Fruit fly (Drosophila melanogaster) whole organism, prepupa: ENCODE measurements around the gene DNAlig3.

ENCODE experiments used
- CG10631 ChIP-seq: fragments of 200-800 bp; sonication (Bioruptor generic); optimal IDR thresholded peaks from 2 replicates; lab custom pipeline; 2016; ENCODE audit warnings: missing biosample characterization, missing genetic modification characterization
- CG11294 ChIP-seq: fragments of 200-800 bp; sonication (Bioruptor generic); IDR thresholded peaks from 2 replicates; pipeline ENCODE4 v1.3.6; 2022; ENCODE audit warnings: missing biosample characterization, missing genetic modification characterization
- CG11902 ChIP-seq: fragments of 200-800 bp; sonication (Bioruptor generic); optimal IDR thresholded peaks from 3 replicates; lab custom pipeline; 2016; ENCODE audit warnings: missing biosample characterization, missing genetic modification characterization
- CG1621 ChIP-seq: fragments of 200-800 bp; sonication (Bioruptor generic); optimal IDR thresholded peaks from 3 replicates; lab custom pipeline; 2018; ENCODE audit warnings: missing biosample characterization, mild to moderate bottlenecking, missing genetic modification characterization
- CG3032 ChIP-seq: fragments of 200-800 bp; optimal IDR thresholded peaks from 2 replicates; lab custom pipeline; 2019; ENCODE audit warnings: missing biosample characterization, mild to moderate bottlenecking, missing genetic modification characterization, moderate library complexity
- CG31627 ChIP-seq: fragments of 200-800 bp; sonication (Bioruptor generic); optimal IDR thresholded peaks from 3 replicates; lab custom pipeline; 2016; ENCODE audit warnings: missing biosample characterization, missing genetic modification characterization
- CG32006 ChIP-seq: fragments of 200-800 bp; sonication (Bioruptor generic); optimal IDR thresholded peaks from 3 replicates; lab custom pipeline; 2017; ENCODE audit warnings: missing biosample characterization, mild to moderate bottlenecking, missing genetic modification characterization
- CG3919 ChIP-seq: fragments of 200-800 bp; sonication (Bioruptor generic); optimal IDR thresholded peaks from 3 replicates; lab custom pipeline; 2016; ENCODE audit warnings: missing biosample characterization, missing genetic modification characterization
- CG4318 ChIP-seq: fragments of 200-800 bp; sonication (Bioruptor generic); optimal IDR thresholded peaks from 3 replicates; lab custom pipeline; 2017; ENCODE audit warnings: missing biosample characterization, mild to moderate bottlenecking, missing genetic modification characterization
- CG6163 ChIP-seq: fragments of 200-800 bp; sonication (Bioruptor generic); IDR thresholded peaks from 3 replicates; pipeline ENCODE4 v1.3.6; 2022; ENCODE audit warnings: missing biosample characterization, missing genetic modification characterization
- CG6276 ChIP-seq: fragments of 200-800 bp; sonication (Bioruptor generic); optimal IDR thresholded peaks from 2 replicates; lab custom pipeline; 2017; ENCODE audit warnings: missing biosample characterization, mild to moderate bottlenecking, missing genetic modification characterization
- CG6792 ChIP-seq: fragments of 200-800 bp; sonication (Bioruptor generic); optimal IDR thresholded peaks from 3 replicates; lab custom pipeline; 2016; ENCODE audit warnings: missing biosample characterization, missing genetic modification characterization
- CG6808 ChIP-seq: fragments of 200-800 bp; sonication (Bioruptor generic); optimal IDR thresholded peaks from 3 replicates; lab custom pipeline; 2017; ENCODE audit warnings: missing biosample characterization, missing genetic modification characterization, mild to moderate bottlenecking, moderate library complexity, missing genetic modification reagents
- CG6854 ChIP-seq: fragments of 200-800 bp; sonication (Bioruptor generic); optimal IDR thresholded peaks from 2 replicates; lab custom pipeline; 2017; ENCODE audit warnings: missing biosample characterization, mild to moderate bottlenecking, missing genetic modification characterization
- CG8119 ChIP-seq: fragments of 200-800 bp; sonication (Bioruptor generic); IDR thresholded peaks from 3 replicates; pipeline ENCODE4 v1.3.6; 2022; ENCODE audit warnings: missing biosample characterization, missing genetic modification characterization
- CG8632 ChIP-seq: fragments of 200-800 bp; sonication (Bioruptor generic); optimal IDR thresholded peaks from 3 replicates; lab custom pipeline; 2016; ENCODE audit warnings: missing biosample characterization, missing genetic modification characterization
- CG9139 ChIP-seq: fragments of 200-800 bp; sonication (Bioruptor generic); optimal IDR thresholded peaks from 3 replicates; lab custom pipeline; 2017; ENCODE audit warnings: missing biosample characterization, mild to moderate bottlenecking, missing genetic modification characterization
- Eip75B ChIP-seq: fragments of 200-800 bp; sonication (Bioruptor generic); optimal IDR thresholded peaks from 3 replicates; lab custom pipeline; 2016; ENCODE audit warnings: missing biosample characterization, missing genetic modification characterization
- Eip78C ChIP-seq: fragments of 200-800 bp; sonication (Bioruptor generic); peaks from one replicate; lab custom pipeline; 2016; ENCODE audit warnings: missing biosample characterization, missing genetic modification characterization
- Ets21C ChIP-seq: fragments of 200-800 bp; sonication (Bioruptor generic); optimal IDR thresholded peaks from 3 replicates; lab custom pipeline; 2016; ENCODE audit warnings: missing biosample characterization, missing genetic modification characterization
- Lpt ChIP-seq: fragments of 200-800 bp; sonication (Bioruptor generic); optimal IDR thresholded peaks from 3 replicates; lab custom pipeline; 2016; ENCODE audit warnings: missing biosample characterization, missing genetic modification characterization
- Met ChIP-seq: fragments of 200-800 bp; sonication (Bioruptor generic); optimal IDR thresholded peaks from 3 replicates; lab custom pipeline; 2016; ENCODE audit warnings: missing biosample characterization, missing genetic modification characterization
- OdsH ChIP-seq: fragments of 200-800 bp; sonication (Bioruptor generic); optimal IDR thresholded peaks from 3 replicates; lab custom pipeline; 2016; ENCODE audit warnings: missing biosample characterization, missing genetic modification characterization
- Sox102F ChIP-seq: fragments of 200-800 bp; sonication (Bioruptor generic); optimal IDR thresholded peaks from 2 replicates; lab custom pipeline; 2016; ENCODE audit warnings: missing biosample characterization, mild to moderate bottlenecking, missing genetic modification characterization
- Sox15 ChIP-seq: fragments of 200-800 bp; sonication (Bioruptor generic); optimal IDR thresholded peaks from 3 replicates; lab custom pipeline; 2016; ENCODE audit warnings: missing biosample characterization, missing genetic modification characterization
- dac ChIP-seq: fragments of 200-800 bp; sonication (Bioruptor generic); optimal IDR thresholded peaks from 2 replicates; lab custom pipeline; 2017; ENCODE audit warnings: missing biosample characterization, mild to moderate bottlenecking, missing genetic modification characterization
- eg ChIP-seq: fragments of 200-800 bp; sonication (Bioruptor generic); IDR thresholded peaks from 3 replicates; pipeline ENCODE4 v1.3.6; 2022; ENCODE audit warnings: missing biosample characterization, missing genetic modification characterization
- fd59A ChIP-seq: fragments of 200-800 bp; sonication (Bioruptor generic); optimal IDR thresholded peaks from 2 replicates; lab custom pipeline; 2017; ENCODE audit warnings: missing biosample characterization, mild to moderate bottlenecking, missing genetic modification characterization, missing genetic modification reagents
- fkh ChIP-seq: fragments of 200-800 bp; sonication (Bioruptor generic); optimal IDR thresholded peaks from 3 replicates; lab custom pipeline; 2017; ENCODE audit warnings: missing biosample characterization, mild to moderate bottlenecking, missing genetic modification characterization, moderate library complexity
- lz ChIP-seq: fragments of 200-800 bp; sonication (Bioruptor generic); optimal IDR thresholded peaks from 3 replicates; lab custom pipeline; 2016; ENCODE audit warnings: missing biosample characterization, missing genetic modification characterization
- net ChIP-seq: fragments of 200-800 bp; sonication (Bioruptor generic); optimal IDR thresholded peaks from 3 replicates; lab custom pipeline; 2016; ENCODE audit warnings: missing biosample characterization, missing genetic modification characterization
- ss ChIP-seq, 2 experiments: fragments of 200-800 bp; sonication (Bioruptor generic); optimal IDR thresholded peaks; 2 replicates in 1 of 2; 3 replicates in 1 of 2; lab custom pipeline; 2017 to 2018; ENCODE audit warnings: mild to moderate bottlenecking in 2 of 2, missing biosample characterization in 2 of 2, missing genetic modification characterization in 2 of 2, moderate library complexity in 1 of 2
- svp ChIP-seq: fragments of 200-800 bp; sonication (Bioruptor generic); peaks from one replicate; lab custom pipeline; 2016; ENCODE audit warnings: missing biosample characterization, missing genetic modification characterization
- topi ChIP-seq: fragments of 200-800 bp; sonication (Bioruptor generic); optimal IDR thresholded peaks from 3 replicates; lab custom pipeline; 2016; ENCODE audit warnings: missing biosample characterization, missing genetic modification characterization

Gene DNAlig3

DNA sequence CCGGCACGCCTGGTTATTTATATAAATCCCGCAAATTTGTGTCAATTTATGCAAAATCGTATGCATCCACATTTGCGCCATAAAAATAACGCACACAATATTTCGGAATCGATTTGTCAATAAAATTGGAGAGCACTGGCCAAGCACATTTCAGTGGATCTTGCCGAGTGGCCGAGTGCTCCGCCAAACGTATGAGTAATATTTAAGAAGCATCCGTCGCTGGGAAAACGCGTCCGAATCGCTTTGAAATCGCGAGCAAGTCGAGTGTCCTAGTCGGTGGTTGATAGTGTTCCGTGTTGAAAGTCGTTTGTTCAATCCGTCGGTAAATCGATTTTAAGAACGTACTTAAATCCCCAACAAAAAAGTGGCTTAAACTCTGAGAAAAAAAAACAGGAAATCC is 14.7 kb downstream of the DNAlig3 start, which contains the start of gene CG33098 (continued):
- no peak for TF ChIP-seq Ets21C (GFP tag; lab: Kevin White, UChicago)

DNA sequence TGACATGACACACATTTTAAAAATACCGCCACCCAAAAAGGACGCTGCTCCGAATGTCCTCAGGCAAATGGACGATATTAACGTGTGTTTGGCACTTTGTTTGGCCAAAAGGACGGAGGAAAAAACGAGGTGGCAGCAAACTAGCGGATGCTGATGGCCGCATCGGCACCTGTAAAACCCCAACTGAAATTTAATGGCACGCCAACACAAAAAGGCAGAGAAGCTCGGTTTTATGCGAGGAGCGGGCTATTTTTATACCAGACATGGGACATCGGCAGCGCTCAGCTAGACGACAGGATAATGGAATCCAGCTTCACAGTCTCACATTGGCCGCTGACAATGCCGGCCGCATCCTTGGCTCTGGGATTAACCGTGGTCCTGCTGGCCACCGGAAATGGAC is 15.7 kb downstream of the DNAlig3 start, which contains the start of gene Sol1:
Gene Sol1, plus strand, starts transcription at position 301 of the 400 bp plus-strand sequence.
- TF ChIP-seq fd59A, result no peak
- no peak for TF ChIP-seq net
- no peak for TF ChIP-seq CG3919 (GFP tag; lab: Kevin White, UChicago)
- no peak for TF ChIP-seq CG8119 (GFP tag; lab: Robert Waterston, UW)
- TF ChIP-seq CG6854 (GFP tag; lab: Kevin White, UChicago), result no peak
- TF ChIP-seq OdsH (GFP tag; lab: Kevin White, UChicago), result no peak
- TF ChIP-seq lz (GFP tag; lab: Kevin White, UChicago), result no peak
- no peak for TF ChIP-seq CG3032
- TF ChIP-seq, all 60 proteins: peak for 0

DNA sequence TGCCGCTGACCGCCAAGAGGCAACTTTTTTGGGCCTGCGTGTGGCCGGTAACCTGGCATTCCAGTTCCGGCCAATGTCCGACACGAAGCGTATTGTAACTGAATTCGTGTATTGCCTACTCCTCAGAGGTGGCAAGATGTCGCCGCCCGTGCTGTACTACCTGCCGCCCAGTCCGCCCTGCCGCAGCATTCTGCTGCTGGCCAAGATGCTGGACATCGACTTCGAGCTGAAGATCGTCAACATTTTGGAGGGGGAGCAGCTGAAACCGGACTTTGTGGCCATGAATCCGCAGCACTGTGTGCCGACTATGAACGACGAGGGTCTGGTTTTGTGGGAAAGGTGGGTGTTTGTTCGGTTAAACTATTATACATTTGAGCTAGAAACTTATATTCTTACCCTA is 17.4 kb downstream of the DNAlig3 start:
- TF ChIP-seq Lpt (GFP tag; lab: Kevin White, UChicago) (peak; percentile 24), dac (GFP tag; lab: Kevin White, UChicago) (no peak), CG31627 (GFP tag; lab: Kevin White, UChicago) (no peak), eg (0 out of 3 replicates have a peak, but pooled peaks have one; percentile 18)
- TF ChIP-seq, all 60 proteins: peak for 2

DNA sequence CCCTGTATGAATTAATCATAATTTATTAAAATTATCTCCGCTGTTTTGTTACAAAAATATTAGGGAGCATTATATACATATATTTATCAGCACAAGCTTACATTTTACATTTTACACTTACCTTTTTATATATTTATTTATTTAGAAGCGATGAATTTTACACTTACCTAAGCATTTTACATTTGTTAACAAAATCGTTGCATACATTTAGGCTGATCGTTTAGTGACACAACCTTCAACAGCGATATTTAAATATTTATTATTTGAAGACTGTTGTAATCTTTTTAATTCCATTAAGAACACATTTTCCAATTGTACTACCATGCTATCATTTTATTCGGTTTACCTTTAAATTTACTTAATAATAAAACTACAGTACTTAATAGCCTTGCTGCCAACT is 17.9 kb downstream of the DNAlig3 start:
- peak; percentile 71 for TF ChIP-seq Eip78C (GFP tag; lab: Kevin White, UChicago)
- no peak for TF ChIP-seq CG6163 (GFP tag; lab: Robert Waterston, UW)
- TF ChIP-seq fkh, result peak; percentile 73
- TF ChIP-seq, all 60 proteins: peak for 2

DNA sequence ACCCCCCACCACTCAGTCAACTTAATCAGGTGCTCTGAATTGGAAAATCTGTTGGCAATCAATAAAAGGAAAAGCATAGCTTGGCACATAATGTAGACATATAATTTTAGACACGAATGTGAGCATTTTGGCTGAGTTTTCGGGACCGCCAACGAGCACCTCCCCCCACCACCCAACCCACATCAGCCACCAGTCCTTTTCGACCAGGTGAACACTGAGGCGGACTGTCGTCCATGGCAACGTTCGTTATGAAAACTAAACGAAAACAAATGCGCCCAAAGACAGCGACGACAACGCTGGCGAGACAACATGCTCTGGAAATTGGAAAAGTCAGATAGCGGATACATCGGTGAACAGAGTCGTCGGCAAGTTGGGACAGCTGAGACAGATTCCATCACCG is 18.6 kb downstream of the DNAlig3 start, which contains the start of gene GstD11:
Gene GstD11, plus strand, starts transcription at position 301 of the 400 bp plus-strand sequence.
- TF ChIP-seq CG6276 (GFP tag; lab: Kevin White, UChicago) (no peak), CG6792 (GFP tag; lab: Kevin White, UChicago) (no peak), Ets21C (GFP tag; lab: Kevin White, UChicago) (no peak), CG8119 (GFP tag; lab: Robert Waterston, UW) (no peak), Met (no peak), Sox102F (GFP tag; lab: Kevin White, UChicago) (no peak), CG1621 (tag; lab: Kevin White, UChicago) (no peak), CG32006 (GFP tag; lab: Kevin White, UChicago) (no peak), CG10631 (GFP tag; lab: Kevin White, UChicago) (no peak), topi (GFP tag; lab: Kevin White, UChicago) (no peak), ss (GFP tag; optimal IDR thresholded peaks at IDR 0.05; lab: Kevin White, UChicago) (no peak), svp (no peak)

DNA sequence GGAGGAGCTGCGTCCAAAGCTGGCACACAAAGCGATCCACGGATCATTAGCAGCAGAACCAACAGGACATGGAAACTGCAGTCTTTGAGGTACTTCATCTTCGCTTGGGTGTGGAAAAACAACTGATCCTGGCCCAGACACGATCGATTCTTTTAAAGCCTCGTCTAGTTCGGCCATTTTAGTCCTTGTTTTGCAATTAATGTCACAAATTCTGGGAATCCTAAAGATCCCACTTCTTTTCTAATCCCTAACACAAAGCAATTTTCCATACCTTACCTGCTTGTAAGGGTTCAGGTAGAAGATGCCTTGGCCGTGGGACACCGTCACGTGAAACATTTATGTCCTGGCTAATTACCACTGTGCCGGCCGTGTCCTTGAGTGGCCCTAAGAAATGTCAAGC is 19.1 kb downstream of the DNAlig3 start, which contains the start of gene CG10035:
Gene CG10035, minus strand, starts transcription at position 129 of the 400 bp plus-strand sequence.
- no peak for TF ChIP-seq CG11294
- no peak for TF ChIP-seq CG6808 (GFP tag; lab: Kevin White, UChicago)
- TF ChIP-seq Sox102F (GFP tag; lab: Kevin White, UChicago), result no peak
- no peak for TF ChIP-seq CG6854 (GFP tag; lab: Kevin White, UChicago)
- TF ChIP-seq CG10631 (GFP tag; lab: Kevin White, UChicago), result no peak
- no peak for TF ChIP-seq CG11902 (GFP tag; lab: Kevin White, UChicago)
- no peak for TF ChIP-seq CG6792 (GFP tag; lab: Kevin White, UChicago)
- TF ChIP-seq fd59A, result no peak
- no peak for TF ChIP-seq CG4318 (GFP tag; lab: Kevin White, UChicago)
- TF ChIP-seq CG6163 (GFP tag; lab: Robert Waterston, UW), result no peak
- TF ChIP-seq CG8632 (GFP tag; lab: Kevin White, UChicago), result no peak
- no peak for TF ChIP-seq Eip75B
- no peak for TF ChIP-seq Sox15 (GFP tag; lab: Kevin White, UChicago)
- TF ChIP-seq CG9139 (GFP tag; lab: Kevin White, UChicago), result no peak
- no peak for TF ChIP-seq CG3032
